Worm (Caenorhabditis elegans) whole organism, L1 larva: Measurements from ENCODE around the gene pmp-3.

Experiments used
- C04F5.9 ChIP-seq: sonication (generic microtip); optimal IDR thresholded peaks from 2 replicates; lab custom pipeline; 2016; ENCODE audit warnings: missing genetic modification characterization, missing compliant biosample characterization
- aha-1 ChIP-seq: fragments of 150-350 bp; optimal IDR thresholded peaks from 2 replicates; lab custom pipeline; 2014; ENCODE audit warnings: missing biosample characterization, missing genetic modification characterization
- alr-1 ChIP-seq: fragments of 200-800 bp; sonication (Bioruptor generic); optimal IDR thresholded peaks from 2 replicates; lab custom pipeline; 2018; ENCODE audit warnings: borderline replicate concordance, mild to moderate bottlenecking, missing genetic modification characterization, missing compliant biosample characterization
- aly-2 ChIP-seq: fragments of 150-350 bp; optimal IDR thresholded peaks from 2 replicates; lab custom pipeline; 2014; ENCODE audit warnings: missing biosample characterization, missing genetic modification characterization
- ama-1 ChIP-seq: fragments of 150-350 bp; optimal IDR thresholded peaks from 2 replicates; lab custom pipeline; 2014
- blmp-1 ChIP-seq: fragments of 150-350 bp; optimal IDR thresholded peaks from 2 replicates; lab custom pipeline; 2014; ENCODE audit warnings: missing biosample characterization, missing genetic modification characterization
- ceh-63 ChIP-seq: fragments of 200-800 bp; sonication (Bioruptor generic); optimal IDR thresholded peaks from 2 replicates; lab custom pipeline; 2018; ENCODE audit warnings: mild to moderate bottlenecking, missing genetic modification characterization, missing compliant biosample characterization
- ceh-88 ChIP-seq: fragments of 200-800 bp; sonication (Bioruptor generic); IDR thresholded peaks from 2 replicates; pipeline ENCODE4 v1.3.6; 2022; ENCODE audit warnings: missing genetic modification characterization, missing compliant biosample characterization
- egl-13 ChIP-seq: sonication (generic microtip); optimal IDR thresholded peaks from 2 replicates; lab custom pipeline; 2016; ENCODE audit warnings: missing genotype, missing genetic modification reagents, missing genetic modification characterization, missing compliant biosample characterization
- elt-2 ChIP-seq: sonication (generic microtip); optimal IDR thresholded peaks from 2 replicates; lab custom pipeline; 2016; ENCODE audit warnings: missing genetic modification characterization, mild to moderate bottlenecking, inconsistent platforms, missing compliant biosample characterization, missing genetic modification reagents
- elt-3 ChIP-seq, 6 experiments: fragments of 150-350 bp in 1 of 6; sonication (generic microtip); optimal IDR thresholded peaks; 2 replicates each; lab custom pipeline; 2017 to 2018; ENCODE audit warnings: missing biosample characterization in 6 of 6, missing genetic modification characterization in 6 of 6, inconsistent platforms in 1 of 6
- ets-5 ChIP-seq: fragments of 200-800 bp; sonication (Bioruptor generic); IDR thresholded peaks from 2 replicates; pipeline ENCODE4 v1.3.6; 2022; ENCODE audit warnings: missing genetic modification characterization, missing compliant biosample characterization
- fkh-8 ChIP-seq: sonication (generic microtip); optimal IDR thresholded peaks from 2 replicates; lab custom pipeline; 2016; ENCODE audit warnings: mild to moderate bottlenecking, missing genetic modification characterization, missing compliant biosample characterization
- grh-1 ChIP-seq: fragments of 200-800 bp; sonication (Bioruptor generic); IDR thresholded peaks from 2 replicates; pipeline ENCODE4 v1.3.6; 2022; ENCODE audit warnings: missing genetic modification reagents, missing genetic modification characterization, missing compliant biosample characterization
- irx-1 ChIP-seq: sonication (generic microtip); optimal IDR thresholded peaks from 2 replicates; lab custom pipeline; 2016; ENCODE audit warnings: missing genetic modification characterization, missing compliant biosample characterization
- lin-13 ChIP-seq: fragments of 150-350 bp; optimal IDR thresholded peaks from 2 replicates; lab custom pipeline; 2014; ENCODE audit warnings: missing biosample characterization, missing genetic modification reagents, missing genetic modification characterization
- lin-14 ChIP-seq: fragments of 200-800 bp; sonication (Bioruptor generic); optimal IDR thresholded peaks from 2 replicates; lab custom pipeline; 2018; ENCODE audit warnings: mild to moderate bottlenecking, missing genetic modification characterization, moderate library complexity, missing compliant biosample characterization
- lin-15B ChIP-seq: fragments of 150-350 bp; sonication (generic microtip); optimal IDR thresholded peaks from 3 replicates; lab custom pipeline; 2014; ENCODE audit warnings: missing biosample characterization, missing genetic modification characterization
- lin-35 ChIP-seq, 2 experiments: fragments of 150-350 bp; optimal IDR thresholded peaks; 2 replicates each; lab custom pipeline; 2014; ENCODE audit warnings: missing biosample characterization in 2 of 2, missing genetic modification characterization in 2 of 2, missing genetic modification reagents in 2 of 2
- lsy-2 ChIP-seq, 2 experiments: fragments of 150-350 bp; optimal IDR thresholded peaks; 2 replicates each; lab custom pipeline; 2014; ENCODE audit warnings: missing biosample characterization in 2 of 2, missing genetic modification characterization in 2 of 2
- mdl-1 ChIP-seq, 2 experiments: fragments of 150-350 bp; optimal IDR thresholded peaks; 2 replicates each; lab custom pipeline; 2014 to 2017; ENCODE audit warnings: missing biosample characterization in 2 of 2, missing genetic modification characterization in 2 of 2, inconsistent platforms in 1 of 2
- mef-2 ChIP-seq: fragments of 150-350 bp; optimal IDR thresholded peaks from 2 replicates; lab custom pipeline; 2014; ENCODE audit warnings: missing biosample characterization, missing genetic modification characterization
- nhr-11 ChIP-seq: fragments of 150-350 bp; optimal IDR thresholded peaks from 2 replicates; lab custom pipeline; 2014; ENCODE audit warnings: missing biosample characterization, missing genetic modification characterization
- nhr-12 ChIP-seq: sonication (generic microtip); optimal IDR thresholded peaks from 2 replicates; lab custom pipeline; 2017; ENCODE audit warnings: missing biosample characterization, missing genetic modification characterization
- nhr-19 ChIP-seq: fragments of 200-800 bp; sonication (Bioruptor generic); conservative IDR thresholded peaks from 2 replicates; pipeline ENCODE4 v1.3.6; 2022; ENCODE audit warnings: missing genetic modification characterization, missing compliant biosample characterization
- nhr-20 ChIP-seq: sonication (generic microtip); optimal IDR thresholded peaks from 2 replicates; lab custom pipeline; 2016; ENCODE audit warnings: mild to moderate bottlenecking, missing genetic modification characterization, missing compliant biosample characterization
- nhr-237 ChIP-seq: fragments of 150-350 bp; optimal IDR thresholded peaks from 2 replicates; lab custom pipeline; 2014; ENCODE audit warnings: missing biosample characterization, missing genetic modification characterization
- nhr-28 ChIP-seq: fragments of 150-350 bp; optimal IDR thresholded peaks from 2 replicates; lab custom pipeline; 2014; ENCODE audit warnings: missing biosample characterization, missing genetic modification characterization
- nhr-47 ChIP-seq: sonication (generic microtip); optimal IDR thresholded peaks from 2 replicates; lab custom pipeline; 2016; ENCODE audit warnings: mild to moderate bottlenecking, missing genetic modification characterization, moderate library complexity, missing compliant biosample characterization
- nhr-71 ChIP-seq: sonication (generic microtip); optimal IDR thresholded peaks from 2 replicates; lab custom pipeline; 2016; ENCODE audit warnings: mild to moderate bottlenecking, missing genetic modification characterization, moderate library complexity, missing compliant biosample characterization
- nhr-76 ChIP-seq: sonication (generic microtip); optimal IDR thresholded peaks from 2 replicates; lab custom pipeline; 2017; ENCODE audit warnings: missing biosample characterization, missing genetic modification characterization
- nhr-77 ChIP-seq: fragments of 150-350 bp; optimal IDR thresholded peaks from 2 replicates; lab custom pipeline; 2014; ENCODE audit warnings: missing biosample characterization, missing genetic modification characterization
- nhr-85 ChIP-seq: sonication (generic microtip); peaks from one replicate; lab custom pipeline; 2016; ENCODE audit warnings: missing genetic modification characterization, inconsistent platforms, missing compliant biosample characterization
- nhr-90 ChIP-seq: sonication (generic microtip); optimal IDR thresholded peaks from 2 replicates; lab custom pipeline; 2016; ENCODE audit warnings: mild to moderate bottlenecking, missing genetic modification characterization, missing compliant biosample characterization; ENCODE audit not compliant: poor library complexity
- skn-1 ChIP-seq: fragments of 150-350 bp; optimal IDR thresholded peaks from 2 replicates; lab custom pipeline; 2014; ENCODE audit warnings: missing biosample characterization, missing genetic modification characterization
- snu-23 ChIP-seq: sonication (generic microtip); optimal IDR thresholded peaks from 2 replicates; lab custom pipeline; 2016; ENCODE audit warnings: missing genetic modification characterization, missing compliant biosample characterization
- tbx-2 ChIP-seq: sonication (generic microtip); optimal IDR thresholded peaks from 2 replicates; lab custom pipeline; 2016; ENCODE audit warnings: missing genetic modification characterization, missing compliant biosample characterization
- unc-86 ChIP-seq: sonication (generic microtip); optimal IDR thresholded peaks from 2 replicates; lab custom pipeline; 2016; ENCODE audit warnings: missing genetic modification characterization, missing compliant biosample characterization

pmp-3 gene

ce11 chrV:14660608-14661355 is 14.2 kb downstream of the pmp-3 start, which contains the start of gene srh-17:
Gene srh-17, plus strand, starts transcription at chrV:14661305.
- TF ChIP-seq nhr-28 (tag; lab: Kevin White, UChicago), result no peak
- TF ChIP-seq aha-1 (tag; lab: Kevin White, UChicago), result no peak
- TF ChIP-seq egl-13 (tag; lab: Kevin White, UChicago), result no peak
- TF ChIP-seq elt-3 (tag; optimal IDR thresholded peaks at IDR 0.05; lab: Kevin White, UChicago), result peak in 5 of 6 experiments; percentile 21 to 95 (median 72)
- peak; percentile 1 for TF ChIP-seq skn-1 (tag; lab: Kevin White, UChicago)
- peak; percentile 49 for TF ChIP-seq nhr-47 (tag; lab: Kevin White, UChicago)
- peak; percentile 50; the same call in 1 of the 2 replicates for TF ChIP-seq grh-1 (GFP tag; lab: Robert Waterston, UW)
- peak; percentile 77 for TF ChIP-seq nhr-71 (tag; lab: Kevin White, UChicago)
- TF ChIP-seq lsy-2 (tag; optimal IDR thresholded peaks at IDR 0.05; lab: Kevin White, UChicago), result peak in 1 of 2 experiments; percentile 37
- peak in 1 of 2 experiments; percentile 87 for TF ChIP-seq mdl-1 (tag; optimal IDR thresholded peaks at IDR 0.05; lab: Kevin White, UChicago)
- peak; percentile 78 for TF ChIP-seq nhr-20 (tag; lab: Kevin White, UChicago)
- peak; percentile 75 for TF ChIP-seq lin-14 (GFP tag; lab: Kevin White, UChicago)
- TF ChIP-seq lin-35 (GFP tag; optimal IDR thresholded peaks at IDR 0.05; lab: Kevin White, UChicago), result peak in 1 of 2 experiments; percentile 74
- TF ChIP-seq nhr-237 (tag; lab: Kevin White, UChicago), result no peak
- TF ChIP-seq nhr-19, result peak; percentile 43
- peak; percentile 95 for TF ChIP-seq nhr-85
- peak; percentile 64 for TF ChIP-seq snu-23
- TF ChIP-seq unc-86 (tag; lab: Kevin White, UChicago), result no peak
- peak; percentile 59 for TF ChIP-seq tbx-2 (tag; lab: Kevin White, UChicago)
- TF ChIP-seq blmp-1 (tag; lab: Kevin White, UChicago), result peak; percentile 91
- TF ChIP-seq nhr-90 (tag; lab: Kevin White, UChicago), result peak; percentile 73

- TF ChIP-seq ets-5 (GFP tag; lab: Robert Waterston, UW) (no peak), blmp-1 (tag; lab: Kevin White, UChicago) (no peak), nhr-90 (tag; lab: Kevin White, UChicago) (no peak), ama-1 (no peak), ceh-63 (GFP tag; lab: Kevin White, UChicago) (no peak), elt-2 (tag; lab: Kevin White, UChicago) (no peak), snu-23 (no peak), mef-2 (tag; lab: Kevin White, UChicago) (no peak), fkh-8 (tag; lab: Kevin White, UChicago) (no peak), lin-35 (GFP tag; optimal IDR thresholded peaks at IDR 0.05; lab: Kevin White, UChicago) (no peak)
- TF ChIP-seq, all 84 proteins: peak for 0
These were observed 16.5 kb downstream of the pmp-3 start, which contains the start of gene C47E8.9 for ce11 chrV:14663006-14663405. Gene C47E8.9, plus strand, starts transcription at chrV:14663306.

- TF ChIP-seq lin-35 (GFP tag; optimal IDR thresholded peaks at IDR 0.05; lab: Kevin White, UChicago), result no peak
- no peak for TF ChIP-seq mef-2 (tag; lab: Kevin White, UChicago)
- no peak for TF ChIP-seq lin-15B
- no peak for TF ChIP-seq irx-1 (tag; lab: Kevin White, UChicago)
- TF ChIP-seq nhr-11 (tag; lab: Kevin White, UChicago), result no peak
- TF ChIP-seq ceh-88 (GFP tag; lab: Robert Waterston, UW), result no peak
- no peak for TF ChIP-seq aly-2 (tag; lab: Kevin White, UChicago)
- no peak for TF ChIP-seq nhr-77 (tag; lab: Kevin White, UChicago)
- TF ChIP-seq alr-1 (tag; lab: Kevin White, UChicago), result no peak
- no peak for TF ChIP-seq elt-3 (tag; optimal IDR thresholded peaks at IDR 0.05; lab: Kevin White, UChicago)
- no peak for TF ChIP-seq nhr-12 (tag; lab: Kevin White, UChicago)
- no peak for TF ChIP-seq lin-13 (GFP tag; lab: Kevin White, UChicago)
- TF ChIP-seq C04F5.9 (tag; lab: Kevin White, UChicago), result no peak
- TF ChIP-seq nhr-76 (tag; lab: Kevin White, UChicago), result no peak
- no peak for TF ChIP-seq egl-13 (tag; lab: Kevin White, UChicago)
These were observed 19.2 kb downstream of the pmp-3 start, which contains the start of gene C47E8.1 for ce11 chrV:14665728-14666127. Gene C47E8.1, plus strand, starts transcription at chrV:14666028.
